Fruit fly (Drosophila melanogaster): ENCODE measurements around the gene CG32240.

The CG32240 gene

DNA sequence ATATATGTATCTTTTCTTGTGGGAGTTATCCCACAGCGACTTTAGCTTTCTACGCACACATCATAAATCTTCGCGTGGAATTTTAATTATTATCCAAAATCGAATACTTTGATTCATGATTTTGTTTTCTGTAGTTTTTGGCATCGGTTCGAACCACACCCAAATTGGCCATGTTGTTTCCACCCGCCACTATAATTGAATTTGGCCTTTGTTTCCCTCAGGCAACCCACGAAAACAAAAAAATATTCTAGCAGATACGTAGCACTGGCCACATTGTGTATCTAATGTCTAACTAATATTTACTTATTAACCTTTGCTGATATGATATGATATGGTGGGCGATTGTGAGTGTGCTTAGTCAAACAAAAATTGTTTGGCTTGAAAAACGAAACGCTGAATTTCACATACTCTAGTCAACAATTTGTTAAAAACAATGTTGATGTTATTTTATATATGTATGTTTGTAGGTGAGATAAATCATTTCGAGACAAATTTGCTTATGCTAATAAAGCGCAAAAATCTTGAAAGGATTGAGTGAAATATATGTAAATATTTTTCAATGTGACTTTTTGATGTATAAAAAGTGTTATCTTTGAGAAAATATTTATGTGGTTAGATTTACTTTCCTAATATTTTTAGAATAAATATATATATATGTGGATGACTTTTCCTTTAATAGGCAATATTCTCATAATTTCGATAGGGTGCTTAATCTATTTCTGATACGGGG, 26.4 kb downstream of the CG32240 start (continued):
- no peak for TF ChIP-seq oc (tag; optimal IDR thresholded peaks at IDR 0.05)
- TF ChIP-seq CG5953 (GFP tag; IDR thresholded peaks at IDR 0.05), result no peak
- peak in 1 of 2 experiments; percentile 46 for TF ChIP-seq bsh (GFP tag; optimal IDR thresholded peaks at IDR 0.05)
- peak; percentile 10 for TF ChIP-seq Xbp1 (GFP tag; optimal IDR thresholded peaks at IDR 0.05)
- no peak for TF ChIP-seq sima (GFP tag; optimal IDR thresholded peaks at IDR 0.05)
- no peak for TF ChIP-seq CG2199 (GFP tag; IDR thresholded peaks at IDR 0.05)
- peak; percentile 33 for TF ChIP-seq dmrt99B (tag; optimal IDR thresholded peaks at IDR 0.05)
- no peak for TF ChIP-seq pnt (GFP tag; optimal IDR thresholded peaks at IDR 0.05)
- TF ChIP-seq CG14710 (tag; optimal IDR thresholded peaks at IDR 0.05), result peak; percentile 34
- TF ChIP-seq CG16815 (GFP tag; optimal IDR thresholded peaks at IDR 0.05), result no peak
- peak; percentile 14 for TF ChIP-seq CG15269 (tag; optimal IDR thresholded peaks at IDR 0.05)
- TF ChIP-seq CG7357 (GFP tag; IDR thresholded peaks at IDR 0.05), result no peak
- TF ChIP-seq CG31388 (GFP tag; optimal IDR thresholded peaks at IDR 0.05), result no peak
- TF ChIP-seq CG11696 (GFP tag; IDR thresholded peaks at IDR 0.05), result no peak
- TF ChIP-seq CG3838 (GFP tag; optimal IDR thresholded peaks at IDR 0.05), result no peak
- TF ChIP-seq org-1 (GFP tag; optimal IDR thresholded peaks at IDR 0.05), result no peak
- TF ChIP-seq Lpt (GFP tag; optimal IDR thresholded peaks at IDR 0.05), result no peak
- no peak for TF ChIP-seq CG13296 (GFP tag; optimal IDR thresholded peaks at IDR 0.05)
- no peak for TF ChIP-seq CG9609 (GFP tag; optimal IDR thresholded peaks at IDR 0.05)
- no peak for TF ChIP-seq gcm (GFP tag; optimal IDR thresholded peaks at IDR 0.05)
- no peak for TF ChIP-seq Jarid2 (GFP tag; optimal IDR thresholded peaks at IDR 0.05)
- TF ChIP-seq dmrt11E (tag; optimal IDR thresholded peaks at IDR 0.05), result peak; percentile 29
- no peak for TF ChIP-seq CG5245 (GFP tag; optimal IDR thresholded peaks at IDR 0.05)
- TF ChIP-seq CG1792 (GFP tag; optimal IDR thresholded peaks at IDR 0.05), result no peak
- TF ChIP-seq nerfin-1 (tag; optimal IDR thresholded peaks at IDR 0.05), result peak; percentile 18
- no peak for TF ChIP-seq slou (GFP tag; optimal IDR thresholded peaks at IDR 0.05)
- no peak for TF ChIP-seq CG11247 (GFP tag; IDR thresholded peaks at IDR 0.05)
- TF ChIP-seq H2.0 (GFP tag; IDR thresholded peaks at IDR 0.05), result no peak
- TF ChIP-seq D19B (GFP tag; optimal IDR thresholded peaks at IDR 0.05), result no peak
- peak; percentile 41 for TF ChIP-seq Oli (tag; optimal IDR thresholded peaks at IDR 0.05)
- no peak for TF ChIP-seq Abd-B (GFP tag; optimal IDR thresholded peaks at IDR 0.05)
- TF ChIP-seq seq (GFP tag; IDR thresholded peaks at IDR 0.05), result no peak
- no peak for TF ChIP-seq CG3847 (GFP tag; IDR thresholded peaks at IDR 0.05)
- no peak for TF ChIP-seq D (optimal IDR thresholded peaks at IDR 0.05)
- peak; percentile 22 for TF ChIP-seq D (GFP tag; optimal IDR thresholded peaks at IDR 0.05)
- no peak for TF ChIP-seq Dll (GFP tag; IDR thresholded peaks at IDR 0.05; ENCODE audit: partially characterized antibody)
- peak; percentile 60 for TF ChIP-seq gem (tag; optimal IDR thresholded peaks at IDR 0.05)
- no peak for TF ChIP-seq Bteb2 (GFP tag; optimal IDR thresholded peaks at IDR 0.05)
- no peak for TF ChIP-seq zfh1 (GFP tag; IDR thresholded peaks at IDR 0.05)
- no peak for TF ChIP-seq CG5180 (GFP tag; optimal IDR thresholded peaks at IDR 0.05)
- no peak for TF ChIP-seq CG30020 (tag; optimal IDR thresholded peaks at IDR 0.05)
- TF ChIP-seq repo (GFP tag; optimal IDR thresholded peaks at IDR 0.05), result no peak
- no peak for TF ChIP-seq Sin3A (optimal IDR thresholded peaks at IDR 0.05)
- TF ChIP-seq sqz (GFP tag; optimal IDR thresholded peaks at IDR 0.05), result peak; percentile 11
- TF ChIP-seq gce (GFP tag; IDR thresholded peaks at IDR 0.05), result no peak
- no peak for TF ChIP-seq ro (GFP tag; IDR thresholded peaks at IDR 0.05)
- no peak for TF ChIP-seq chif (GFP tag; optimal IDR thresholded peaks at IDR 0.05)
- no peak for TF ChIP-seq zfh2 (GFP tag; optimal IDR thresholded peaks at IDR 0.05)
- no peak for TF ChIP-seq al (GFP tag; IDR thresholded peaks at IDR 0.05)
- TF ChIP-seq Dbx (GFP tag; IDR thresholded peaks at IDR 0.05), result no peak
- TF ChIP-seq onecut (GFP tag; IDR thresholded peaks at IDR 0.05), result no peak
- no peak for TF ChIP-seq B-H2 (GFP tag; optimal IDR thresholded peaks at IDR 0.05)

All from whole organism, embryonic.